Worm (Caenorhabditis elegans) whole organism, young adult: ENCODE data around the gene spp-16.

Source experiments
- B0261.1 ChIP-seq: sonication (generic microtip); optimal IDR thresholded peaks from 2 replicates; lab custom pipeline; 2016; ENCODE audit warnings: mild to moderate bottlenecking, missing genetic modification characterization, moderate library complexity, missing compliant biosample characterization
- C06A6.2 ChIP-seq: fragments of 200-800 bp; sonication (Bioruptor generic); conservative IDR thresholded peaks from 2 replicates; pipeline ENCODE4 v1.3.6; 2022; ENCODE audit warnings: missing genetic modification characterization, missing compliant biosample characterization
- F37B4.10 ChIP-seq: fragments of 200-800 bp; sonication (Bioruptor generic); IDR thresholded peaks from 2 replicates; pipeline ENCODE4 v1.3.6; 2022; ENCODE audit warnings: missing genetic modification characterization, missing compliant biosample characterization
- K11D2.4 ChIP-seq: fragments of 200-800 bp; sonication (Bioruptor generic); IDR thresholded peaks from 2 replicates; pipeline ENCODE4 v1.3.6; 2022; ENCODE audit warnings: missing genetic modification reagents, missing genetic modification characterization, missing compliant biosample characterization
- T07F8.4 ChIP-seq: sonication (generic microtip); optimal IDR thresholded peaks from 2 replicates; lab custom pipeline; 2016; ENCODE audit warnings: mild to moderate bottlenecking, missing genetic modification characterization, moderate library complexity, missing compliant biosample characterization
- T26A5.8 ChIP-seq: sonication (generic microtip); optimal IDR thresholded peaks from 2 replicates; lab custom pipeline; 2016; ENCODE audit warnings: missing genetic modification characterization, missing compliant biosample characterization
- Y79H2A.3 ChIP-seq: fragments of 200-800 bp; sonication (Bioruptor generic); conservative IDR thresholded peaks from 2 replicates; pipeline ENCODE4 v1.3.6; 2022; ENCODE audit warnings: missing genetic modification reagents, missing genetic modification characterization, missing compliant biosample characterization
- Y95B8A.8 ChIP-seq: fragments of 200-800 bp; sonication (Bioruptor generic); IDR thresholded peaks from 2 replicates; pipeline ENCODE4 v1.3.6; 2022; ENCODE audit warnings: missing genetic modification reagents, missing genetic modification characterization, missing compliant biosample characterization
- akir-1 ChIP-seq: fragments of 200-800 bp; sonication (Bioruptor generic); optimal IDR thresholded peaks from 2 replicates; lab custom pipeline; 2018; ENCODE audit warnings: mild to moderate bottlenecking, missing genetic modification characterization, moderate library complexity, missing compliant biosample characterization
- atf-7 ChIP-seq: sonication (generic microtip); optimal IDR thresholded peaks from 2 replicates; lab custom pipeline; 2017; ENCODE audit warnings: mild to moderate bottlenecking, missing genetic modification characterization, missing compliant biosample characterization
- attf-6 ChIP-seq: fragments of 200-800 bp; sonication (Bioruptor generic); IDR thresholded peaks from 2 replicates; pipeline ENCODE4 v1.3.6; 2022; ENCODE audit warnings: missing genetic modification reagents, missing genetic modification characterization, missing compliant biosample characterization
- bed-2 ChIP-seq: fragments of 200-800 bp; sonication (Bioruptor generic); IDR thresholded peaks from 2 replicates; pipeline ENCODE4 v1.3.6; 2022; ENCODE audit warnings: missing genetic modification reagents, missing genetic modification characterization, missing compliant biosample characterization
- ceh-100 ChIP-seq: fragments of 200-800 bp; sonication (Bioruptor generic); IDR thresholded peaks from 2 replicates; pipeline ENCODE4 v1.3.6; 2022; ENCODE audit warnings: missing genetic modification reagents, missing genetic modification characterization, missing compliant biosample characterization
- ceh-27 ChIP-seq: fragments of 200-800 bp; sonication (Bioruptor generic); optimal IDR thresholded peaks from 2 replicates; lab custom pipeline; 2018; ENCODE audit warnings: mild to moderate bottlenecking, missing genetic modification characterization, moderate library complexity, missing compliant biosample characterization
- ceh-40 ChIP-seq: fragments of 200-800 bp; sonication (Bioruptor generic); IDR thresholded peaks from 2 replicates; pipeline ENCODE4 v1.3.6; 2022; ENCODE audit warnings: missing genetic modification characterization, missing compliant biosample characterization
- ceh-79 ChIP-seq: sonication (generic microtip); optimal IDR thresholded peaks from 2 replicates; lab custom pipeline; 2017; ENCODE audit warnings: mild to moderate bottlenecking, missing genetic modification characterization, missing compliant biosample characterization
- ceh-91 ChIP-seq: fragments of 200-800 bp; sonication (Bioruptor generic); IDR thresholded peaks from 2 replicates; pipeline ENCODE4 v1.3.6; 2022; ENCODE audit warnings: missing genetic modification reagents, missing genetic modification characterization, missing compliant biosample characterization
- die-1 ChIP-seq: sonication (generic microtip); optimal IDR thresholded peaks from 2 replicates; lab custom pipeline; 2016; ENCODE audit warnings: missing genotype, mild to moderate bottlenecking, missing genetic modification characterization, missing compliant biosample characterization
- egl-18 ChIP-seq: fragments of 200-800 bp; sonication (Bioruptor generic); IDR thresholded peaks from 2 replicates; pipeline ENCODE4 v1.3.6; 2022; ENCODE audit warnings: missing genetic modification reagents, missing genetic modification characterization, missing compliant biosample characterization
- him-1 ChIP-seq: sonication (generic microtip); optimal IDR thresholded peaks from 2 replicates; lab custom pipeline; 2016; ENCODE audit warnings: missing genotype, missing genetic modification reagents, missing genetic modification characterization, missing compliant biosample characterization
- hmg-1.2 ChIP-seq: fragments of 200-800 bp; sonication (Bioruptor generic); IDR thresholded peaks from 2 replicates; pipeline ENCODE4 v1.3.6; 2022; ENCODE audit warnings: missing genetic modification reagents, missing genetic modification characterization, missing compliant biosample characterization
- hrde-1 ChIP-seq: sonication (generic microtip); optimal IDR thresholded peaks from 2 replicates; lab custom pipeline; 2016; ENCODE audit warnings: missing genetic modification characterization, mild to moderate bottlenecking, missing compliant biosample characterization, moderate library complexity, missing genotype, missing genetic modification reagents, borderline replicate concordance
- hsf-1 ChIP-seq: fragments of 200-800 bp; sonication (Bioruptor generic); IDR thresholded peaks from 2 replicates; pipeline ENCODE4 v1.3.6; 2022; ENCODE audit warnings: missing genetic modification reagents, missing genetic modification characterization, missing compliant biosample characterization
- lin-26 ChIP-seq: fragments of 200-800 bp; sonication (Bioruptor generic); IDR thresholded peaks from 2 replicates; pipeline ENCODE4 v1.3.6; 2022; ENCODE audit warnings: missing genetic modification reagents, missing genetic modification characterization, missing compliant biosample characterization
- lin-35 ChIP-seq, 3 experiments: fragments of 150-350 bp in 2 of 3; sonication (generic microtip) in 1 of 3; optimal IDR thresholded peaks; 2 replicates each; lab custom pipeline; 2014 to 2018; ENCODE audit warnings: missing biosample characterization in 3 of 3, missing genetic modification characterization in 3 of 3, missing genetic modification reagents in 3 of 3
- lin-40 ChIP-seq: sonication (generic microtip); optimal IDR thresholded peaks from 2 replicates; lab custom pipeline; 2016; ENCODE audit warnings: missing genetic modification characterization, mild to moderate bottlenecking, missing compliant biosample characterization, missing genotype, missing genetic modification reagents
- lin-54 ChIP-seq: fragments of 200-800 bp; sonication (Bioruptor generic); optimal IDR thresholded peaks from 2 replicates; lab custom pipeline; 2018; ENCODE audit warnings: mild to moderate bottlenecking, missing genetic modification characterization, missing compliant biosample characterization
- lir-1 ChIP-seq: fragments of 200-800 bp; sonication (Bioruptor generic); conservative IDR thresholded peaks from 2 replicates; pipeline ENCODE4 v1.3.6; 2022; ENCODE audit warnings: missing genetic modification reagents, missing genetic modification characterization, missing compliant biosample characterization
- lsy-27 ChIP-seq: sonication (generic microtip); optimal IDR thresholded peaks from 2 replicates; lab custom pipeline; 2017; ENCODE audit warnings: missing genetic modification characterization, mild to moderate bottlenecking, missing compliant biosample characterization, antibody characterized with exemption, missing genotype, borderline replicate concordance; ENCODE audit not compliant: insufficient read depth
- madf-10 ChIP-seq: sonication (generic microtip); optimal IDR thresholded peaks from 2 replicates; lab custom pipeline; 2016; ENCODE audit warnings: mild to moderate bottlenecking, missing genetic modification characterization, missing compliant biosample characterization
- madf-8 ChIP-seq: fragments of 200-800 bp; sonication (Bioruptor generic); conservative IDR thresholded peaks from 2 replicates; pipeline ENCODE4 v1.3.6; 2022; ENCODE audit warnings: missing genetic modification reagents, missing genetic modification characterization, missing compliant biosample characterization
- mcd-1 ChIP-seq: fragments of 200-800 bp; sonication (Bioruptor generic); IDR thresholded peaks from 2 replicates; pipeline ENCODE4 v1.3.6; 2022; ENCODE audit warnings: missing genetic modification reagents, missing genetic modification characterization, missing compliant biosample characterization
- mel-28 ChIP-seq: sonication (generic microtip); optimal IDR thresholded peaks from 2 replicates; lab custom pipeline; 2016; ENCODE audit warnings: borderline replicate concordance, mild to moderate bottlenecking, missing genetic modification characterization, missing compliant biosample characterization
- mxl-1 ChIP-seq: sonication (generic microtip); optimal IDR thresholded peaks from 2 replicates; lab custom pipeline; 2016; ENCODE audit warnings: missing genetic modification characterization, missing compliant biosample characterization
- nfya-2 ChIP-seq: fragments of 200-800 bp; sonication (Bioruptor generic); IDR thresholded peaks from 2 replicates; pipeline ENCODE4 v1.3.6; 2022; ENCODE audit warnings: missing genetic modification reagents, missing genetic modification characterization, missing compliant biosample characterization
- nhr-80 ChIP-seq: sonication (generic microtip); optimal IDR thresholded peaks from 2 replicates; lab custom pipeline; 2016; ENCODE audit warnings: missing genetic modification characterization, missing compliant biosample characterization
- nhr-90 ChIP-seq: sonication (generic microtip); optimal IDR thresholded peaks from 2 replicates; lab custom pipeline; 2016; ENCODE audit warnings: missing genotype, mild to moderate bottlenecking, missing genetic modification characterization, missing compliant biosample characterization
- rec-8 ChIP-seq, 2 experiments: sonication (generic microtip); optimal IDR thresholded peaks; 2 replicates each; lab custom pipeline; 2016; ENCODE audit warnings: mild to moderate bottlenecking in 2 of 2, missing genetic modification characterization in 2 of 2, missing genetic modification reagents in 2 of 2, missing genotype in 2 of 2, missing biosample characterization in 1 of 2, missing compliant biosample characterization in 1 of 2, moderate library complexity in 1 of 2
- sdz-38 ChIP-seq: sonication (generic microtip); optimal IDR thresholded peaks from 2 replicates; lab custom pipeline; 2016; ENCODE audit warnings: missing genotype, missing genetic modification characterization, missing compliant biosample characterization
- snpc-1.1 ChIP-seq: sonication (generic microtip); optimal IDR thresholded peaks from 2 replicates; lab custom pipeline; 2017; ENCODE audit warnings: missing genetic modification characterization, mild to moderate bottlenecking, missing compliant biosample characterization, antibody characterized with exemption, moderate library complexity, missing genotype, missing genetic modification reagents; ENCODE audit not compliant: insufficient read depth
- snpc-3.4 ChIP-seq: sonication (generic microtip); optimal IDR thresholded peaks from 2 replicates; lab custom pipeline; 2017; ENCODE audit warnings: missing genetic modification characterization, mild to moderate bottlenecking, missing compliant biosample characterization, antibody characterized with exemption, moderate library complexity, missing genotype, missing genetic modification reagents
- sptf-2 ChIP-seq: fragments of 200-800 bp; sonication (Bioruptor generic); optimal IDR thresholded peaks from 2 replicates; lab custom pipeline; 2018; ENCODE audit warnings: mild to moderate bottlenecking, missing genetic modification characterization, missing compliant biosample characterization
- tbp1 ChIP-seq: fragments of 200-800 bp; sonication (Bioruptor generic); optimal IDR thresholded peaks from 2 replicates; lab custom pipeline; 2018; ENCODE audit warnings: mild to moderate bottlenecking, missing genetic modification characterization, missing compliant biosample characterization
- tbx-9 ChIP-seq: sonication (generic microtip); optimal IDR thresholded peaks from 2 replicates; lab custom pipeline; 2016; ENCODE audit warnings: borderline replicate concordance, missing genetic modification characterization, inconsistent platforms, missing compliant biosample characterization
- tlf-1 ChIP-seq: fragments of 200-800 bp; sonication (Bioruptor generic); optimal IDR thresholded peaks from 2 replicates; lab custom pipeline; 2018; ENCODE audit warnings: mild to moderate bottlenecking, missing genetic modification characterization, missing compliant biosample characterization
- unc-62 ChIP-seq: fragments of 150-350 bp; optimal IDR thresholded peaks from 2 replicates; lab custom pipeline; 2014; ENCODE audit warnings: missing biosample characterization, missing genetic modification reagents, missing genetic modification characterization
- zfh-2 ChIP-seq: fragments of 200-800 bp; sonication (Bioruptor generic); conservative IDR thresholded peaks from 2 replicates; pipeline ENCODE4 v1.3.6; 2022; ENCODE audit warnings: missing genetic modification reagents, missing genetic modification characterization, missing compliant biosample characterization
- zim-3 ChIP-seq: sonication (generic microtip); optimal IDR thresholded peaks from 2 replicates; lab custom pipeline; 2017; ENCODE audit warnings: mild to moderate bottlenecking, missing genetic modification characterization, moderate library complexity, missing compliant biosample characterization
- ztf-3 ChIP-seq: fragments of 200-800 bp; sonication (Bioruptor generic); optimal IDR thresholded peaks from 2 replicates; lab custom pipeline; 2018; ENCODE audit warnings: mild to moderate bottlenecking, missing genetic modification characterization, missing compliant biosample characterization

Gene spp-16

DNA sequence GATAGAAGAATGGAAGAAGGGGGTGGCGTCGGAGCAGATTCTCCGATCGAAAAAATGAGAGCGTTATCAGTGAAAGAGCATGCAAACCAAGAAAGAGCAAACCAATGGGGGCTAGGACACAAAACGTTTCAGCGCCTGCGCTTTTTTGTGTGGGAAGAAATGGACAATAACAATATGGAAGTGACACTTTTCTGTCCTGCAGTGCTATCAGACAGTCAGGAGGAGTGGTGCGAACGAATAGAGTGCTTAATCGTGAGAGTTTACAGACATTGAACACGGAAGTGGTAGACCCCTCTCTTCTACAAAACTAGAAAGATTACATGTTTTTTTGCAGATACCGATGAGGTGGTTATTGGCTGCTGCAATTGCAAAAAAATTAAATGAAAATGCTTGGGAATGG, 45.7 kb downstream of the spp-16 start (continued):
- TF ChIP-seq nfya-2 (GFP tag; lab: Robert Waterston, UW) (no peak), C06A6.2 (GFP tag; lab: Robert Waterston, UW) (no peak), snpc-3.4 (tag; lab: Kevin White, UChicago) (no peak), akir-1 (GFP tag; lab: Kevin White, UChicago) (no peak), ceh-100 (GFP tag; lab: Robert Waterston, UW) (no peak), nhr-80 (tag; lab: Kevin White, UChicago) (peak; percentile 100), lir-1 (GFP tag; lab: Robert Waterston, UW) (no peak), ceh-27 (no peak), T07F8.4 (tag; lab: Kevin White, UChicago) (no peak), zim-3 (tag; lab: Kevin White, UChicago) (no peak), ceh-79 (tag; lab: Kevin White, UChicago) (no peak), tbp1 (GFP tag; lab: Kevin White, UChicago) (peak; percentile 12), mcd-1 (GFP tag; lab: Robert Waterston, UW) (no peak), him-1 (tag; lab: Kevin White, UChicago) (no peak), madf-8 (no peak), snpc-1.1 (no peak), bed-2 (no peak), T26A5.8 (tag; lab: Kevin White, UChicago) (no peak), lin-26 (GFP tag; lab: Robert Waterston, UW) (no peak), nhr-90 (tag; lab: Kevin White, UChicago) (peak; percentile 62), hsf-1 (no peak), F37B4.10 (no peak), lin-54 (GFP tag; lab: Kevin White, UChicago) (no peak), ceh-40 (GFP tag; lab: Robert Waterston, UW) (no peak), ceh-91 (GFP tag; lab: Robert Waterston, UW) (no peak), B0261.1 (no peak), lin-35 (GFP tag; optimal IDR thresholded peaks at IDR 0.05; lab: Kevin White, UChicago) (no peak), mel-28 (tag; lab: Kevin White, UChicago) (no peak), hmg-1.2 (0 out of 2 replicates have a peak, but pooled peaks have one; percentile 20), mxl-1 (no peak), hrde-1 (tag; lab: Kevin White, UChicago) (no peak), zfh-2 (GFP tag; lab: Robert Waterston, UW) (0 out of 2 replicates have a peak, but pooled peaks have one; percentile 18), atf-7 (tag; lab: Kevin White, UChicago) (peak; percentile 59), Y95B8A.8 (GFP tag; lab: Robert Waterston, UW) (0 out of 2 replicates have a peak, but pooled peaks have one; percentile 19), ztf-3 (GFP tag; lab: Kevin White, UChicago) (no peak), rec-8 (tag; optimal IDR thresholded peaks at IDR 0.05; lab: Kevin White, UChicago) (no peak), lsy-27 (tag; lab: Kevin White, UChicago) (no peak), die-1 (tag; lab: Kevin White, UChicago) (no peak), sptf-2 (GFP tag; lab: Kevin White, UChicago) (peak; percentile 11), unc-62 (GFP tag; lab: Kevin White, UChicago) (peak; percentile 77), egl-18 (no peak), K11D2.4 (GFP tag; lab: Robert Waterston, UW) (no peak), madf-10 (tag; lab: Kevin White, UChicago) (peak; percentile 26), Y79H2A.3 (GFP tag; lab: Robert Waterston, UW) (no peak), tbx-9 (no peak), tlf-1 (GFP tag; lab: Kevin White, UChicago) (no peak), attf-6 (GFP tag; lab: Robert Waterston, UW) (no peak), lin-40 (tag; lab: Kevin White, UChicago) (no peak), sdz-38 (tag; lab: Kevin White, UChicago) (no peak)
